Worm (Caenorhabditis elegans) whole organism, L2 larva: Measurements from ENCODE around the gene C09E8.1.
"Not testable (repeated sequence)": the region's sequence is repeated elsewhere in the genome, so short reads cannot be mapped to it uniquely, and the experiment has no call there.

Source experiments
- C34F6.9 ChIP-seq: fragments of 150-350 bp; optimal IDR thresholded peaks from 2 replicates; lab custom pipeline; 2014; ENCODE audit warnings: missing biosample characterization, missing genetic modification characterization
- F13H6.1 ChIP-seq: sonication (generic microtip); optimal IDR thresholded peaks from 2 replicates; lab custom pipeline; 2016; ENCODE audit warnings: missing genetic modification characterization, missing compliant biosample characterization
- R02D3.7 ChIP-seq: fragments of 150-350 bp; optimal IDR thresholded peaks from 2 replicates; lab custom pipeline; 2014; ENCODE audit warnings: missing biosample characterization, missing genetic modification characterization
- alr-1 ChIP-seq: fragments of 150-350 bp; optimal IDR thresholded peaks from 2 replicates; lab custom pipeline; 2014; ENCODE audit warnings: missing biosample characterization, missing genetic modification characterization
- aly-2 ChIP-seq: fragments of 150-350 bp; optimal IDR thresholded peaks from 2 replicates; lab custom pipeline; 2014; ENCODE audit warnings: missing biosample characterization, missing genetic modification characterization
- ama-1 ChIP-seq: fragments of 150-350 bp; optimal IDR thresholded peaks from 2 replicates; lab custom pipeline; 2018; ENCODE audit warnings: inconsistent platforms
- ceh-16 ChIP-seq: fragments of 150-350 bp; optimal IDR thresholded peaks from 2 replicates; lab custom pipeline; 2014; ENCODE audit warnings: missing biosample characterization, missing genetic modification characterization
- ceh-82 ChIP-seq: fragments of 150-350 bp; optimal IDR thresholded peaks from 2 replicates; lab custom pipeline; 2014; ENCODE audit warnings: missing biosample characterization, missing genetic modification characterization
- crh-2 ChIP-seq: sonication (generic microtip); optimal IDR thresholded peaks from 2 replicates; lab custom pipeline; 2017; ENCODE audit warnings: missing biosample characterization, missing genetic modification characterization
- dmd-4 ChIP-seq: sonication (generic microtip); optimal IDR thresholded peaks from 2 replicates; lab custom pipeline; 2017; ENCODE audit warnings: missing biosample characterization, missing genetic modification characterization
- egl-27 ChIP-seq: sonication (generic microtip); optimal IDR thresholded peaks from 3 replicates; lab custom pipeline; 2017; ENCODE audit warnings: missing biosample characterization, missing genetic modification reagents, missing genetic modification characterization
- elt-3 ChIP-seq: sonication (generic microtip); optimal IDR thresholded peaks from 2 replicates; lab custom pipeline; 2017; ENCODE audit warnings: missing biosample characterization, missing genetic modification characterization
- fos-1 ChIP-seq: fragments of 150-350 bp; optimal IDR thresholded peaks from 2 replicates; lab custom pipeline; 2014; ENCODE audit warnings: missing biosample characterization, missing genetic modification characterization
- gmeb-1 ChIP-seq: fragments of 150-350 bp; optimal IDR thresholded peaks from 2 replicates; lab custom pipeline; 2014; ENCODE audit warnings: missing biosample characterization, missing genetic modification characterization
- lin-39 ChIP-seq: fragments of 150-350 bp; optimal IDR thresholded peaks from 2 replicates; lab custom pipeline; 2014; ENCODE audit warnings: missing biosample characterization, missing genetic modification reagents, missing genetic modification characterization
- mab-5 ChIP-seq: fragments of 150-350 bp; optimal IDR thresholded peaks from 2 replicates; lab custom pipeline; 2014; ENCODE audit warnings: missing biosample characterization, missing genetic modification characterization
- mbf-1 ChIP-seq: sonication (generic microtip); optimal IDR thresholded peaks from 2 replicates; lab custom pipeline; 2017; ENCODE audit warnings: missing biosample characterization, missing genetic modification characterization
- mdl-1 ChIP-seq, 2 experiments: fragments of 150-350 bp in 1 of 2; sonication (generic microtip) in 1 of 2; optimal IDR thresholded peaks; 2 replicates each; lab custom pipeline; 2017; ENCODE audit warnings: missing biosample characterization in 2 of 2, missing genetic modification characterization in 2 of 2
- nhr-129 ChIP-seq: fragments of 150-350 bp; optimal IDR thresholded peaks from 2 replicates; lab custom pipeline; 2014; ENCODE audit warnings: missing biosample characterization, missing genetic modification characterization
- nhr-21 ChIP-seq: fragments of 150-350 bp; optimal IDR thresholded peaks from 2 replicates; lab custom pipeline; 2014; ENCODE audit warnings: missing biosample characterization, missing genetic modification characterization
- nhr-23 ChIP-seq: fragments of 150-350 bp; optimal IDR thresholded peaks from 2 replicates; lab custom pipeline; 2014; ENCODE audit warnings: missing biosample characterization, missing genetic modification reagents, missing genetic modification characterization
- nhr-237 ChIP-seq: fragments of 150-350 bp; optimal IDR thresholded peaks from 2 replicates; lab custom pipeline; 2014; ENCODE audit warnings: missing biosample characterization, missing genetic modification characterization
- nhr-25 ChIP-seq: fragments of 150-350 bp; sonication (generic microtip); optimal IDR thresholded peaks from 3 replicates; lab custom pipeline; 2014; ENCODE audit warnings: missing biosample characterization, missing genetic modification characterization
- peb-1 ChIP-seq: fragments of 150-350 bp; optimal IDR thresholded peaks from 2 replicates; lab custom pipeline; 2014; ENCODE audit warnings: missing biosample characterization, missing genetic modification characterization
- skn-1 ChIP-seq: sonication (generic microtip); optimal IDR thresholded peaks from 2 replicates; lab custom pipeline; 2017; ENCODE audit warnings: missing biosample characterization, missing genetic modification characterization
- sma-3 ChIP-seq: sonication (generic microtip); optimal IDR thresholded peaks from 2 replicates; lab custom pipeline; 2016; ENCODE audit warnings: missing genetic modification reagents, missing genetic modification characterization, missing compliant biosample characterization
- unc-55 ChIP-seq: fragments of 150-350 bp; sonication (generic microtip); optimal IDR thresholded peaks from 3 replicates; lab custom pipeline; 2014; ENCODE audit warnings: missing biosample characterization, missing genetic modification reagents, missing genetic modification characterization
- unc-62 ChIP-seq: fragments of 150-350 bp; optimal IDR thresholded peaks from 2 replicates; lab custom pipeline; 2014; ENCODE audit warnings: missing biosample characterization, missing genetic modification reagents, missing genetic modification characterization
- ztf-1 ChIP-seq: fragments of 200-800 bp; sonication (Bioruptor generic); conservative IDR thresholded peaks from 2 replicates; pipeline ENCODE4 v1.3.6; 2022; ENCODE audit warnings: missing genetic modification characterization, missing compliant biosample characterization
- ztf-11 ChIP-seq: sonication (generic microtip); optimal IDR thresholded peaks from 2 replicates; lab custom pipeline; 2017; ENCODE audit warnings: missing biosample characterization, missing genetic modification characterization
- ztf-4 ChIP-seq: fragments of 150-350 bp; optimal IDR thresholded peaks from 2 replicates; lab custom pipeline; 2014; ENCODE audit warnings: missing biosample characterization, missing genetic modification characterization

The C09E8.1 gene

DNA sequence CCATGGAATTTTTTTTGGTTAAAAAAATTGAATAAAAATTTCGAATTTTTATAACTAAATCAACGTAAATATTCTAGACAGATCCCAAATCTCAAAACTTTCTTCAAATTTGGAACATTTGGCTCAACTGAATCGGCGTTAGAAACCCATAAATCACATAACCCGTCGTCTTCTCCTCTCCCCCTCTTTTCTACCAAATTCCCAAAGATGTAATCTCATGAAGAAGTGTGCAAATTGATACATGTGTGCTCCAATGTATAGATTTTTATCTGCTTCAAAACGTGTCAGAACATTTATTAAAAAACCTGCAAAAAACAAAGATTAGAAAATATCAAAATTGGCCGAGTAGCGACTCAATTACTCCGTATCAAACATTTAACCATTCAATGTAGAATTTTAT, 43.7 kb upstream of the C09E8.1 start:
- TF ChIP-seq mab-5 (tag; lab: Kevin White, UChicago) (peak; percentile 80), ceh-82 (tag; lab: Kevin White, UChicago) (no peak), lin-39 (tag; lab: Kevin White, UChicago) (no peak), ztf-4 (tag; lab: Kevin White, UChicago) (no peak), aly-2 (tag; lab: Kevin White, UChicago) (no peak), mbf-1 (tag; lab: Kevin White, UChicago) (no peak), peb-1 (tag; lab: Kevin White, UChicago) (no peak), unc-55 (GFP tag; lab: Kevin White, UChicago) (peak; percentile 54), elt-3 (tag; lab: Kevin White, UChicago) (no peak)
- TF ChIP-seq, all 48 proteins: peak for 2

DNA sequence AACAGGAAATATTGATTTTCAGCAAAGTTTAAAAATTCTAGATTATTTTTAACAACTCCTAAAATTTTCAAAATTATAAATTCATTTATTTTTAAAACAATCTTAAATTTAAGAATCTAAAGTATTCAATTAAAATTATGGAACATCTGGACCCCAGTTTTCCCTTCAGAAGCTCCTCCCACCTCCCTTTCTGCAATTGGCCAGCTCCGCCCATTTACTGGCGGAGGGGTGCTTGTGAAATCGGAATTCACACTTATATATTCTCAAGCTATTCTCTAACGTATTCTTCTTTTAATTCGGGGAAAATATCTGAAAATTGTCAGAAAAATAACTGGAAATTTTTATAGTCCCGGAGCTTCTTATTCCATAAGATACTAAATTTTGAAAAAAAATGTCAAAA, 40.5 kb upstream of the C09E8.1 start, which contains the start of gene mab-9:
Gene mab-9 (plus strand): TSS at position 260 of the 400 bp plus-strand sequence.
- peak; percentile 25 for TF ChIP-seq unc-55 (GFP tag; lab: Kevin White, UChicago)
- no peak for TF ChIP-seq R02D3.7 (tag; lab: Kevin White, UChicago)

- TF ChIP-seq fos-1 (tag; lab: Kevin White, UChicago): peak; percentile 66
- TF ChIP-seq nhr-21 (tag; lab: Kevin White, UChicago): no peak
Measured at ce11 chrII:521720-522119, 34.6 kb upstream of the C09E8.1 start.

DNA sequence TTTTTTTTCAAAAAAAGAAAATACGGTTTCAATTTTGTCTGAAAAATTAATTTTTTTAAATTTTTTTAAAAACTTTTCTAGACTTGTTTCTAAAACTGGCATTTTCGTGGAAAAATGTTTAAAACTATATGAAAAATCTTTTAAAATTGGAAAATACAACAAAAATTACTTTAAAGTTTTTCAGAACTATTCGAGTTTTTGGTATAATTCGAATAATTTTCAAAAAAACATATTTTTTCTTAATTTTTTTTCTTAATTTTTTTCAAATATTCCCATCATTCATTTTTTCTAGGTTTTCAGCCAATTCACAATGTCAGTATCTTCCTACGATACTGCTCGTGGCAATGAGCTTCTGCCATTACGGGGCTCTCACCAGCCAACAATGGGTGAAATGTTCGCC, 34.0 kb upstream of the C09E8.1 start, which contains the start of gene slc-36.2:
Gene slc-36.2 (plus strand): TSS at position 301 of the 400 bp plus-strand sequence.
- TF ChIP-seq nhr-129 (tag; lab: Kevin White, UChicago) (no peak), unc-62 (GFP tag; lab: Kevin White, UChicago) (no peak), mdl-1 (tag; optimal IDR thresholded peaks at IDR 0.05; lab: Kevin White, UChicago) (no peak), ama-1 (lab: Kevin White, UChicago) (no peak), R02D3.7 (tag; lab: Kevin White, UChicago) (no peak), nhr-23 (tag; lab: Kevin White, UChicago) (no peak), crh-2 (no peak), lin-39 (tag; lab: Kevin White, UChicago) (no peak), ceh-16 (tag; lab: Kevin White, UChicago) (no peak), nhr-25 (no peak), gmeb-1 (no peak), sma-3 (GFP tag; lab: Kevin White, UChicago) (no peak), C34F6.9 (tag; lab: Kevin White, UChicago) (no peak), nhr-237 (no peak), fos-1 (tag; lab: Kevin White, UChicago) (no peak)
- TF ChIP-seq, all 48 proteins: peak for 0

DNA sequence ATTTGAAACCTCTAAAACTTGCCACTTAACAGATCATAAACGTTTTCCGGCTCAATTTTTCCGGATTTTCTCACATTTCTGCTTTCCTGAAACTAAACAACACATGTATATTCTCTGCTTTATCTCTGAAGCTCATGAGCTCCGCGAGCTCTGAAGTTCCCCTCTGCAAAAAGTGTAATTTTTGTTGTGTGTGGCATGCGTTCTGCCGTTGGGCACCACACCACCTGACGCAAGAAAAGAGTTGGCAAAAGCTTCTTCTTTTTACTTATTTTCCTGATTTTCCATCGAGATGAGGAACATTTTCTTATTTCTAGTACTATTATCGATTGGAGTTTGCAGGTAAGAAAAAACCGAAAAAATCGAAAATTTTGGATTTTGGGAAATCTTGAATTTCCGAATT, 29.9 kb upstream of the C09E8.1 start, which contains the start of gene lgc-34:
Gene lgc-34 (plus strand): TSS at position 200 of the 400 bp plus-strand sequence.
- peak; percentile 22 for TF ChIP-seq F13H6.1
- TF ChIP-seq unc-55 (GFP tag; lab: Kevin White, UChicago): no peak

- not testable (repeated sequence) for TF ChIP-seq egl-27 (tag; lab: Kevin White, UChicago); skn-1 (tag; lab: Kevin White, UChicago); mdl-1 (tag; optimal IDR thresholded peaks at IDR 0.05; lab: Kevin White, UChicago)
Measured at ce11 chrII:535226-535625, 21.1 kb upstream of the C09E8.1 start, which contains the start of gene T27A1.3. TSS of gene T27A1.3 (plus strand) at chrII:535526.

- TF ChIP-seq ztf-1 (GFP tag; lab: Robert Waterston, UW) (no peak), C34F6.9 (tag; lab: Kevin White, UChicago) (no peak), alr-1 (tag; lab: Kevin White, UChicago) (no peak), skn-1 (tag; lab: Kevin White, UChicago) (no peak), unc-62 (GFP tag; lab: Kevin White, UChicago) (no peak), mbf-1 (tag; lab: Kevin White, UChicago) (no peak), dmd-4 (tag; lab: Kevin White, UChicago) (no peak), aly-2 (tag; lab: Kevin White, UChicago) (no peak), ztf-11 (tag; lab: Kevin White, UChicago) (no peak)
Measured at ce11 chrII:536775-537174, 19.5 kb upstream of the C09E8.1 start, which contains the start of gene T27A1.2. TSS of gene T27A1.2 (minus strand) at chrII:536875.
